Fruit fly (Drosophila melanogaster) whole organism, adult: ENCODE measurements around the gene CG6051.

Experiments used
- CG11617 ChIP-seq: fragments of 200-800 bp; sonication (Bioruptor generic); optimal IDR thresholded peaks from 2 replicates; lab custom pipeline; 2017; ENCODE audit warnings: mild to moderate bottlenecking, missing biosample characterization, missing genetic modification reagents, missing genetic modification characterization
- CG12768 ChIP-seq: fragments of 200-800 bp; sonication (Bioruptor generic); optimal IDR thresholded peaks from 2 replicates; lab custom pipeline; 2017; ENCODE audit warnings: missing biosample characterization, missing genetic modification characterization, mild to moderate bottlenecking, moderate library complexity, missing genetic modification reagents
- CG14711 ChIP-seq: fragments of 200-800 bp; sonication (Bioruptor generic); optimal IDR thresholded peaks from 2 replicates; lab custom pipeline; 2018; ENCODE audit warnings: missing biosample characterization, mild to moderate bottlenecking, missing genetic modification characterization, moderate library complexity
- CG1620 ChIP-seq: fragments of 200-800 bp; sonication (Bioruptor generic); optimal IDR thresholded peaks from 2 replicates; lab custom pipeline; 2016; ENCODE audit warnings: missing biosample characterization, missing genetic modification characterization
- CG7045 ChIP-seq: fragments of 200-800 bp; sonication (Bioruptor generic); optimal IDR thresholded peaks from 2 replicates; lab custom pipeline; 2017; ENCODE audit warnings: missing biosample characterization, mild to moderate bottlenecking, missing genetic modification characterization
- Crg-1 ChIP-seq: fragments of 200-800 bp; sonication (Bioruptor generic); optimal IDR thresholded peaks from 2 replicates; lab custom pipeline; 2016; ENCODE audit warnings: missing biosample characterization, missing genetic modification characterization
- Mnt ChIP-seq: fragments of 200-800 bp; sonication (Bioruptor generic); optimal IDR thresholded peaks from 2 replicates; lab custom pipeline; 2016; ENCODE audit warnings: missing biosample characterization, mild to moderate bottlenecking, missing genetic modification characterization
- cic ChIP-seq: fragments of 200-800 bp; sonication (Bioruptor generic); optimal IDR thresholded peaks from 2 replicates; lab custom pipeline; 2017; ENCODE audit warnings: missing biosample characterization, mild to moderate bottlenecking, missing genetic modification characterization, moderate library complexity
- cnc ChIP-seq, 2 experiments: fragments of >200 bp; optimal IDR thresholded peaks; 2 replicates each; lab custom pipeline; 2017
- kay ChIP-seq: fragments of 200-800 bp; sonication (Bioruptor generic); peaks from one replicate; lab custom pipeline; 2016; ENCODE audit warnings: missing biosample characterization, missing genetic modification characterization, borderline replicate concordance
- ovo ChIP-seq: fragments of 200-800 bp; sonication (Bioruptor generic); optimal IDR thresholded peaks from 2 replicates; lab custom pipeline; 2016; ENCODE audit warnings: missing biosample characterization, missing genetic modification characterization
- pad ChIP-seq: fragments of 200-800 bp; sonication (Bioruptor generic); optimal IDR thresholded peaks from 3 replicates; lab custom pipeline; 2017; ENCODE audit warnings: missing biosample characterization, missing genetic modification characterization, mild to moderate bottlenecking, moderate library complexity, missing genetic modification reagents
- tj ChIP-seq: fragments of 200-800 bp; sonication (Bioruptor generic); optimal IDR thresholded peaks from 3 replicates; lab custom pipeline; 2017; ENCODE audit warnings: missing biosample characterization, mild to moderate bottlenecking, missing genetic modification characterization, moderate library complexity
- toe ChIP-seq: fragments of 200-800 bp; sonication (Bioruptor generic); optimal IDR thresholded peaks from 2 replicates; lab custom pipeline; 2016; ENCODE audit warnings: missing biosample characterization, missing genetic modification characterization

DNA sequence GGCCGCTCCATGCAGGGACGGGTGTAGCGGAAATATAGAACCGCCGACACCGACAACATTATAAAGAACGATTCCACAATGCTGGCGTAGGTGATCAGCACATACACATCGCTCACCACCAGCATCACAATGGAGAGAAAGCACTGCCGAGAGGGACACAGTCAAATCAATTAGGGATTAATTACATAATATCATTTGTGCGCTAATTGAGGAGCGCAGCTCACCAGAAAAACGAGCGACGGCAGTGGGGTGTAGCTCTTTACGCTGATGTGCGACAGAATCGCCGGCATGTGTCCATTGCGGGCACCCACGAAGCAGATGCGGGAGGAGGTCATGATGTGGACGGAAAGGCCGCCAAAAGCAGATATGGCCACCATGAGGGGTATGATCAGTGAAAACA, 41.4 kb downstream of the CG6051 start:
- TF ChIP-seq CG7045 (GFP tag; lab: Kevin White, UChicago) (no peak), kay (no peak), CG1620 (GFP tag; lab: Kevin White, UChicago) (no peak), CG14711 (tag; lab: Kevin White, UChicago) (no peak), toe (no peak), tj (GFP tag; lab: Kevin White, UChicago) (no peak), cic (GFP tag; lab: Kevin White, UChicago) (no peak), CG11617 (GFP tag; lab: Kevin White, UChicago) (no peak), CG12768 (GFP tag; lab: Kevin White, UChicago) (no peak), ovo (GFP tag; lab: Kevin White, UChicago) (no peak), cnc (optimal IDR thresholded peaks at IDR 0.05; lab: Kevin White, UChicago) (no peak), pad (GFP tag; lab: Kevin White, UChicago) (no peak), Crg-1 (GFP tag; lab: Kevin White, UChicago) (no peak), Mnt (GFP tag; lab: Kevin White, UChicago) (no peak)
